Worm (Caenorhabditis elegans): ENCODE results near the gene ifg-1.

DNA sequence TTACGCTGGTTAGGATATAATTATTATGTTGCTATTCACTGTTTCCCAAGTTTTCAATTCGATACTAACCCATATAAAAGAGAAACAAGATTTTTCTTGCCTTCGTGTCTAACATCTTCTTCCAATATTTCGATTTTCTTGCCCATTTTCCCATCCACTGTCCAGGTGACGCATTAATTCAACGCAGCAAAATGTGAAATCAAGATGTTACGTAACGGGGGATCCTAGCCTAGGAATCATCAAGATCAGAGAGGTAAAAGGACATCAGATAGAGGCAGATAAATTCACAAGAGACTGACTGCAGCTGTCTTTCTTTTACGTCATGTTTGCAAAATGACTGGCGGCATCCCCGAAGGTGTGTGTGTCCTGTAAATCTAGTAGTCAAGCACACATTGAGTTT lies 7.6 kb downstream of the ifg-1 start:
- no peak for TF ChIP-seq pes-1 (GFP tag; IDR thresholded peaks at IDR 0.05)
- no peak for TF ChIP-seq tbx-37 (GFP tag; conservative IDR thresholded peaks at IDR 0.05)
- TF ChIP-seq ama-1 (optimal IDR thresholded peaks at IDR 0.05): no peak
- no peak for TF ChIP-seq ets-7 (tag; optimal IDR thresholded peaks at IDR 0.05)
- TF ChIP-seq F13C5.2 (tag; optimal IDR thresholded peaks at IDR 0.05): no peak
- TF ChIP-seq ceh-36 (tag; optimal IDR thresholded peaks at IDR 0.05): no peak
- TF ChIP-seq B0310.2 (tag; optimal IDR thresholded peaks at IDR 0.05): no peak
- TF ChIP-seq aly-1 (tag; optimal IDR thresholded peaks at IDR 0.05): no peak
- TF ChIP-seq flt-1 (GFP tag; IDR thresholded peaks at IDR 0.05): no peak
- no peak for TF ChIP-seq tra-4 (tag; optimal IDR thresholded peaks at IDR 0.05)

All from whole organism, early embryonic.